Fruit fly (Drosophila melanogaster): ENCODE results near the gene jvl.

The jvl gene

DNA sequence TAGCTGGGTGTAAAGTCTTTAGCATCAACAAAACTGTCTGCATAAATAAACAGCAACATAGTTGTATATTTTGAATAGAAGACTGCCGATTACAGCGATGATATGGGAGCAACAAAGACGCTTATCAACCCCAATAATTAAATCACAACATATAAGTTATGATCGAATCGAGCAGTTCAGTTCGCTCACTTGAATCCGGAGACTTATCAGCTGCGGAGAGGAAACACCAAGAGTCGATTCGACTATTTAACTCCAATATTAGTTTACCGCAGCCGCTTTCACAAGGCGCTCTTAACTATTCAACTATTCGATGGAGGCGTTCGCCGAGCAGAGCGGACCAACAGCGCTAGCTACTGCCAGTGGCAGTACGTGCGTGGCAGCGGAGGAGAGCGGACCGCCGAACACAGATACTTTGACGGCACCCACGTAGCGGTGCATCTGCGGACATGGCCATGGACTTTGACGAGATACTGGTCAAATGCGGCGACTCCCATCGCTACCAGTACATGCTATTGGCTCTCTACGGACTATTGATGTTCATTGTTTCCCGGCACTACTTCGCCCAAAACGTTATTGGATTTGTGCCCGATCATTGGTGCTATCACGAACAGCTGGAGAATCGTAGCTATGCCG, 57.4 kb downstream of the jvl start, which contains the start of gene CG14856:
TSS of gene CG14856 (plus strand) at position 361 of the 633 bp plus-strand sequence.
- no peak for TF ChIP-seq CTCF (optimal IDR thresholded peaks at IDR 0.05)
- TF ChIP-seq CG8478 (optimal IDR thresholded peaks at IDR 0.05): no peak

DNA sequence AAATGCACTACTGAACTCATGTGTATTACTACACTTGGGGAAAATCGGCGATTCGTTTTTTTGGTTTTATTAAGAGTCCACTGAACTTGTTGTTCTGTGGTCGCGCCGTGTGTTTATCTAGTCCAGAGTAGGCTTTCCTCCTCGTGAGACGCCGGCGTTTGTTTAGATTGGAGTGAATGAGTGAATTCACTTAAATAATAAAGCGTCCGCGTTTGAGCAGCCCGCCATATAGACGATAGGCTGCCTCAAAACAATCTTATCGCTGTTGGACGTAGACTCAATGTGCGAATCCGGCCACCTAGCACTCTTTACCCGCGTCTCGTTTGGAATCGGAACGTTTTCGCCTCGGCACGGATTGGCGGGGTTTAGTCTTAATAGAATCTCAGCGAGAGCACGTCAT, 60.0 kb downstream of the jvl start, which contains the start of gene CG14857:
TSS of gene CG14857 (plus strand) at position 367 of the 400 bp plus-strand sequence.
- TF ChIP-seq CTCF (optimal IDR thresholded peaks at IDR 0.05) (no peak), CG8478 (optimal IDR thresholded peaks at IDR 0.05) (no peak)

DNA sequence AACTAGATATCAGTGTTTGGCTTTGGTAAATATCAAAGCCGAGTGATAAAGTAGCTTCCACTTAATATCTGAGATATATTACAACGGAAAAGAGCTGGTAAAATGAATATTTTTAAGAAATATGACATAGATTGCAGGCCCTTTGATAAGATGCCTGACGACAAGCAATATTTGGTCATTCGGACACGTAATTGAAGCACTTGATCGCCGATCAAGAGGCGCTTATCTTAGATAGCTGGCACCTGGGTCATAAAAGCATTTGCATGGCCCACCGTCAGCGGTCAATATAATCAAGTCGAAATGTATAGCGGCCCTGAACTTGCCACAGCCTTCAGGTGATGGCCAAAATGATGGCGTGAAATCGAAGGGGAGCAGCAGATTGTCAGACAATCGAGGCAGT, 69.3 kb downstream of the jvl start:
- no peak for TF ChIP-seq CTCF (optimal IDR thresholded peaks at IDR 0.05)
- no peak for TF ChIP-seq CG8478 (optimal IDR thresholded peaks at IDR 0.05)

DNA sequence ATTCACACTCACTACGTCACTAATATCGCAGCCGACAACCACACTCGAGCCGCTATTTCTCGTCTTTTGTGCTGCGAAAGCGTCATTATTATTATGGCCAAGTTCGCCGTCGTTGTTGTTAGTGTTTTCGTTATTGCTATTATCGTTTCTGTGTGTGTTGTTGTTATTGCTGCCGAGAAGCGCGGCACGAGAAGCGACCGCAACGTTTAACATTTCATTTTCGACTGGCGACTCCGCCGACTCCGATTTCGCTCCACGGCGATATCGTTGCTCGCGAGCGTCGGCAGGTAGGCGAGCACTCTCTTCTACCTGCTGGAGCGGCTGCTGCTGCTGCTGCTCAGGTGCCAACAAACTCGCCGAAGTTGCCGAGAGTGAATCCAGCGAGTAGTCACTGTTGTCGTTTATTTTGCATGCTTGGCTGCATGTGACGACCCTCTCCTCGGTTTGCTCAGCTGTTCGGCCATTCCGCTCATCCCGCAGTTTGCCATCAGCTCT, 76.4 kb downstream of the jvl start:
- TF ChIP-seq CG8478 (optimal IDR thresholded peaks at IDR 0.05): no peak
- no peak for TF ChIP-seq CTCF (optimal IDR thresholded peaks at IDR 0.05)

DNA sequence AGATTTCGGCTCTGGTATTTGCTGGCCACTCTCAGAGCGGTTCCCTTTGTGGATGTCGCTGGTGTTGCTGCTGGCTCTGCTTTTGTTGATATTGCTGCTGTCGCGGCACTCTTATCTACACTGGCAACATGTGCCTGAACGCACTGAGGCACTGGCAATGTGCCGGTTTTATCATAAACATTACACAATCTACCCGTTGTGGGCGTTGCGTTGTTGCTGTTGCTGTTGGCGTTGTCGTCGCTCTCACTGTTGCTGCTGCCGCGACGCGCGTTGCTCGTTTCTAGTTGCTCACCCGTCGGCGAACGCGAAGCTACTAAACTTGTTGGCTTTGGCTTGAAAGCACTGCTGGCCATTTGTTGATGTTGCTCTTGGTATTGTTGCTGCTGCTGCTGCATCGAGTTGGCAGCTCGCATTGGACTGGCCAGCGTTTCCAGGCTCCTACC, 78.3 kb downstream of the jvl start:
- TF ChIP-seq CTCF (optimal IDR thresholded peaks at IDR 0.05): no peak
- no peak for TF ChIP-seq CG8478 (optimal IDR thresholded peaks at IDR 0.05)

DNA sequence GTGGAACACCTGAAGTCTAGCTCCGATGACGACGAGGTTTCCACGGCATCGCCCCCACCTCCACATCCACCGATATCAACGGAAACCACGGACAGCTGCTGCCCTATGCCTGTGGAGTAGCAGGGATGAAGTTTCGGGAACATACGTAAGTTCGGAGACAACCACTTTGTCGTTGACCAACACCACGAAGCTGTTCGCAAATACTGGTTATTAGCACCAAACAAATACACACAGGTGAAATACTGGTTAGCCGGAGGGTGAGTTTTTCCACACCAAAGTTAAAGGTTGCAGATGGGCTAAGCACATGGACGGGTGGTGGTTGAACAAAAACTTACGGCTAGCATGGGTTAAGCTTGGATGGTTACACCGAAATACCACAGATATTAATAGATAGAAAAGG, 79.8 kb downstream of the jvl start:
- no peak for TF ChIP-seq CG8478 (optimal IDR thresholded peaks at IDR 0.05)
- no peak for TF ChIP-seq CTCF (optimal IDR thresholded peaks at IDR 0.05)

DNA sequence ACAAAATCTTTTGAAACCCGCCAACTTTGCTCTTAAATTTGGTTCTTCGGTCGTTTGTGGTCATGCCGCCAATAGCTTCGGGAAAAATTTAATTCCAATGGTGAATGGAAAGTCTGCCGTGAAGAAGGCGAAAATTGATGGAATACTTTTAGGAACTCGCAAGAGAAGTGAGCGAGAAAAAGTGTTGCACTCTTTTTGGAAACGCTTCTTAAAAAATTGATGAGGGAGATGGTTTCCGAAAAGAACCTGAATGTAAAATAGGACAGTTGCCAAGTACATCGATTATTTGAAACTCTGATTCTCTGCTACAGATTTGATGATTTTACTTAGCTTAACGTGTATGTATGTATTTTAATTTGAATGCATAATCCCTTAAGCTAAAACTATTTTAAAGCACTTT, 81.6 kb downstream of the jvl start:
- TF ChIP-seq CTCF (optimal IDR thresholded peaks at IDR 0.05) (peak; percentile 51 to 65), CG8478 (optimal IDR thresholded peaks at IDR 0.05) (no peak)

DNA sequence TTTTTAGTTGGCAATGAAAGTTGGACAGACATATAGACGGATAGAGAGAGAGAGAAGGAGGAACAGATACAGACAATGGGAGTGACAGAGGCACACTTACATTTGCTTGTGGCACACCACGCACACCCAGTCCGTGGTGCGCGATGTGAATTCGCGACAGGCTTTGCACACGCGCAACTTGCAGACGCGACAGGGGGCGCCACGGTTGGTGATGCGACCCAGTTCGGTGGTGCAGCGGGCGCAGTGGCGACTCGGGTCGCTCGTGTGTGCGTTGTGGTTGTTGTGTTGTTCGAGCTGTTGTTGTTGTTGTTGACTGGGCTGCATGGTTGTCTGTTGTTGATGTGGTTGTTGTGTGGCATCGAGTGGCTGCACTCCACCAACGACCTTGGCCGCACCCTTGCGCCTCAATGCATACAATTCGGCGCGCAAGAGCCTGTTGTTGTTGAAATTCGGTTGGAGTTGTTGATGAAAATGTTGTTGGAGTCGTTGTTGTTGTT, 88.9 kb downstream of the jvl start:
- TF ChIP-seq CG8478 (optimal IDR thresholded peaks at IDR 0.05): no peak
- TF ChIP-seq CTCF (optimal IDR thresholded peaks at IDR 0.05): peak; percentile 4 to 11

DNA sequence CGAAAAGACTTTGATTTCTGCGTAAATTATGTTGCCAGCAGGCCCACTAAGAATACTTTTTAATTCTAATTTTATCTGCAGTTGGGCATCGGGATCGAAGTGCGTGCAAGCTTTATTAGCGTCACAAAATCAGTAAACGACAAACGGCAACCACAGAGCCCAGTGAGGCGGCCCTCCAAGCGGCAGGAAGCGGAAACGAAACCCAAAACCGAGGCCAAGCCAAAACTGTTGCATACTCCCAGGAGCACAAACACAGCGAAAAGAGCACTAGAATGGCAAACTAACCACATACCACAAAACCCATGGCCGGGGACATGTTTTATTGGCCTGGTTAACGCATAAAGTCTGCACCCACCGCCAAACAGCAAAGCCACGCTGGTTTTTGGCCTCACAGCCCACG, 90.9 kb downstream of the jvl start:
- TF ChIP-seq CG8478 (optimal IDR thresholded peaks at IDR 0.05) (no peak), CTCF (optimal IDR thresholded peaks at IDR 0.05) (peak; percentile 17 to 55)

DNA sequence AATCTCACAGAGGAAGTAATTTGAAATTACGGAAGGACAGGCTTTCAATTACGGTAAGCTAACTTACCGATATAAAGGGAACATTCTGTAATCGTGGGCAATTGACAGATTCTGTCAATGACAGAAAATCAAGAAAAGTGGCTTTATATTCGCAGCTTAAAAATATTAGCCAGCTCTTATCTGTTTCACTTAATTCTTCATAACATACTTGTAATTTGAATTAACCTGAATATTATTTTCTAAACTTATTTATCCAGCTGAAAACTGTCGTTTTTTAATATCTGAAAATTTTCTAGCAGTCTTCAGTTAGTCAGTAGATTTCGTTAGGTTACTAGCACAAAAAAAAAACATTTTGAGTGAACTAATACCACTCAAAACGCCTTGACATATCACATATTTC, 103.4 kb downstream of the jvl start, which contains the start of gene CG3610:
TSS of gene CG3610 (plus strand) at position 301 of the 400 bp plus-strand sequence.
- TF ChIP-seq CTCF (optimal IDR thresholded peaks at IDR 0.05) (no peak), CG8478 (optimal IDR thresholded peaks at IDR 0.05) (no peak)

Data from S2 (cell line).